Fruit fly (Drosophila melanogaster) whole organism, embryonic: Measurements from ENCODE around the gene alpha-Spec.

ENCODE experiments used
- Atf3 ChIP-seq: fragments of 200-800 bp; sonication (Bioruptor generic); optimal IDR thresholded peaks from 3 replicates; lab custom pipeline; 2016; ENCODE audit warnings: missing biosample characterization, missing genetic modification characterization
- Bgb ChIP-seq: fragments of 200-800 bp; sonication (Bioruptor generic); IDR thresholded peaks from 2 replicates; pipeline ENCODE4 v1.3.6; 2022; ENCODE audit warnings: missing biosample characterization, missing genetic modification characterization; ENCODE audit not compliant: partially characterized antibody
- Blimp-1 ChIP-seq: fragments of 200-800 bp; sonication (Bioruptor generic); optimal IDR thresholded peaks from 3 replicates; lab custom pipeline; 2018; ENCODE audit warnings: missing biosample characterization, missing genetic modification characterization, mild to moderate bottlenecking, moderate library complexity, missing genetic modification reagents
- C15 ChIP-seq: fragments of 200-800 bp; sonication (Bioruptor generic); IDR thresholded peaks from 3 replicates; pipeline ENCODE4 v1.3.6; 2022; ENCODE audit warnings: missing biosample characterization, missing genetic modification characterization
- CG11085 ChIP-seq: fragments of 200-800 bp; sonication (Bioruptor generic); IDR thresholded peaks from 2 replicates; pipeline ENCODE4 v1.3.6; 2022; ENCODE audit warnings: missing biosample characterization, missing genetic modification characterization
- CG12219 ChIP-seq: fragments of 200-800 bp; sonication (Bioruptor generic); optimal IDR thresholded peaks from 3 replicates; lab custom pipeline; 2018; ENCODE audit warnings: missing biosample characterization, mild to moderate bottlenecking, missing genetic modification characterization
- CG12744 ChIP-seq: fragments of 200-800 bp; sonication (Bioruptor generic); optimal IDR thresholded peaks from 2 replicates; lab custom pipeline; 2016; ENCODE audit warnings: missing biosample characterization, missing genetic modification characterization
- CG13894 ChIP-seq: fragments of 200-800 bp; sonication (Bioruptor generic); optimal IDR thresholded peaks from 3 replicates; lab custom pipeline; 2018; ENCODE audit warnings: missing biosample characterization, mild to moderate bottlenecking, missing genetic modification characterization, moderate library complexity
- CG1647 ChIP-seq: fragments of 200-800 bp; sonication (Bioruptor generic); optimal IDR thresholded peaks from 3 replicates; lab custom pipeline; 2016; ENCODE audit warnings: missing biosample characterization, missing genetic modification characterization
- CG1832 ChIP-seq: fragments of 200-800 bp; sonication (Bioruptor generic); optimal IDR thresholded peaks from 2 replicates; lab custom pipeline; 2017; ENCODE audit warnings: missing biosample characterization, mild to moderate bottlenecking, missing genetic modification characterization, inconsistent platforms
- CG2202 ChIP-seq: fragments of 200-800 bp; sonication (Bioruptor generic); optimal IDR thresholded peaks from 2 replicates; lab custom pipeline; 2018; ENCODE audit warnings: missing biosample characterization, mild to moderate bottlenecking, missing genetic modification characterization
- CG31224 ChIP-seq: fragments of 200-800 bp; sonication (Bioruptor generic); IDR thresholded peaks from 2 replicates; pipeline ENCODE4 v1.3.6; 2022; ENCODE audit warnings: missing biosample characterization, missing genetic modification characterization
- CG3838 ChIP-seq: fragments of 200-800 bp; sonication (Bioruptor generic); optimal IDR thresholded peaks from 3 replicates; lab custom pipeline; 2016; ENCODE audit warnings: missing biosample characterization, missing genetic modification characterization
- CG4404 ChIP-seq: fragments of 200-800 bp; sonication (Bioruptor generic); IDR thresholded peaks from 2 replicates; pipeline ENCODE4 v1.3.6; 2022; ENCODE audit warnings: missing biosample characterization, missing genetic modification characterization
- CG4730 ChIP-seq: fragments of 200-800 bp; sonication (Bioruptor generic); IDR thresholded peaks from 2 replicates; pipeline ENCODE4 v1.3.6; 2022; ENCODE audit warnings: missing biosample characterization, missing genetic modification characterization
- CG6272 ChIP-seq: fragments of 200-800 bp; sonication (Bioruptor generic); IDR thresholded peaks from 2 replicates; pipeline ENCODE4 v1.3.6; 2022; ENCODE audit warnings: missing biosample characterization, missing genetic modification characterization
- CG6791 ChIP-seq: fragments of 200-800 bp; sonication (Bioruptor generic); IDR thresholded peaks from 3 replicates; pipeline ENCODE4 v1.3.6; 2022; ENCODE audit warnings: missing biosample characterization, missing genetic modification characterization; ENCODE audit not compliant: partially characterized antibody
- CG9437 ChIP-seq: fragments of 200-800 bp; sonication (Bioruptor generic); optimal IDR thresholded peaks from 2 replicates; lab custom pipeline; 2018; ENCODE audit warnings: missing biosample characterization, mild to moderate bottlenecking, missing genetic modification characterization
- CrebB ChIP-seq: fragments of 200-800 bp; sonication (Bioruptor generic); optimal IDR thresholded peaks from 3 replicates; lab custom pipeline; 2018; ENCODE audit warnings: missing biosample characterization, mild to moderate bottlenecking, missing genetic modification characterization
- Dip2 ChIP-seq: fragments of 200-800 bp; sonication (Bioruptor generic); IDR thresholded peaks from 2 replicates; pipeline ENCODE4 v1.3.6; 2022; ENCODE audit warnings: missing biosample characterization, missing genetic modification characterization
- Doc2 ChIP-seq: fragments of 200-800 bp; sonication (Bioruptor generic); IDR thresholded peaks from 2 replicates; pipeline ENCODE4 v1.3.6; 2022; ENCODE audit warnings: missing biosample characterization, missing genetic modification characterization
- E2f1 ChIP-seq: fragments of 200-800 bp; sonication (Bioruptor generic); IDR thresholded peaks from 2 replicates; pipeline ENCODE4 v1.3.6; 2022; ENCODE audit warnings: missing biosample characterization, missing genetic modification characterization
- HLH3B ChIP-seq: fragments of 200-800 bp; sonication (Bioruptor generic); IDR thresholded peaks from 2 replicates; pipeline ENCODE4 v1.3.6; 2022; ENCODE audit warnings: missing biosample characterization, missing genetic modification characterization
- HLH54F ChIP-seq: fragments of 200-800 bp; sonication (Bioruptor generic); optimal IDR thresholded peaks from 3 replicates; lab custom pipeline; 2016; ENCODE audit warnings: missing biosample characterization, missing genetic modification characterization
- Mad ChIP-seq: fragments of 200-800 bp; sonication (Bioruptor generic); optimal IDR thresholded peaks from 2 replicates; lab custom pipeline; 2016; ENCODE audit warnings: missing biosample characterization, missing genetic modification characterization
- Max ChIP-seq: fragments of 200-800 bp; sonication (Bioruptor generic); optimal IDR thresholded peaks from 2 replicates; lab custom pipeline; 2016; ENCODE audit warnings: missing biosample characterization, mild to moderate bottlenecking, missing genetic modification characterization
- Mrtf ChIP-seq: fragments of 200-800 bp; sonication (Bioruptor generic); IDR thresholded peaks from 3 replicates; pipeline ENCODE4 v1.3.6; 2022; ENCODE audit warnings: missing biosample characterization, missing genetic modification characterization
- YL-1 ChIP-seq: fragments of 200-800 bp; sonication (Bioruptor generic); optimal IDR thresholded peaks from 3 replicates; lab custom pipeline; 2017; ENCODE audit warnings: missing biosample characterization, mild to moderate bottlenecking, missing genetic modification characterization
- abd-A ChIP-seq: fragments of 200-800 bp; sonication (Bioruptor generic); optimal IDR thresholded peaks from 3 replicates; lab custom pipeline; 2019; ENCODE audit warnings: missing biosample characterization, mild to moderate bottlenecking, missing genetic modification characterization, moderate library complexity
- btn ChIP-seq: fragments of 200-800 bp; sonication (Bioruptor generic); optimal IDR thresholded peaks from 2 replicates; lab custom pipeline; 2016; ENCODE audit warnings: missing biosample characterization, missing genetic modification characterization
- cwo ChIP-seq: fragments of 200-800 bp; sonication (Bioruptor generic); optimal IDR thresholded peaks from 3 replicates; lab custom pipeline; 2017; ENCODE audit warnings: missing biosample characterization, missing genetic modification characterization, mild to moderate bottlenecking, moderate library complexity, missing genetic modification reagents
- dimm ChIP-seq: fragments of 200-800 bp; sonication (Bioruptor generic); IDR thresholded peaks from 2 replicates; pipeline ENCODE4 v1.3.6; 2022; ENCODE audit warnings: missing biosample characterization, missing genetic modification characterization
- dm ChIP-seq: fragments of 200-800 bp; sonication (Bioruptor generic); optimal IDR thresholded peaks from 3 replicates; lab custom pipeline; 2016; ENCODE audit warnings: missing biosample characterization, missing genetic modification characterization
- ftz-f1 ChIP-seq: fragments of 200-800 bp; sonication (Bioruptor generic); optimal IDR thresholded peaks from 2 replicates; lab custom pipeline; 2016; ENCODE audit warnings: missing biosample characterization, missing genetic modification characterization
- gsb-n ChIP-seq: fragments of 200-800 bp; sonication (Bioruptor generic); optimal IDR thresholded peaks from 3 replicates; lab custom pipeline; 2018; ENCODE audit warnings: missing biosample characterization, mild to moderate bottlenecking, missing genetic modification characterization
- her ChIP-seq: fragments of 200-800 bp; sonication (Bioruptor generic); optimal IDR thresholded peaks from 2 replicates; lab custom pipeline; 2016; ENCODE audit warnings: missing biosample characterization, missing genetic modification characterization
- kah ChIP-seq: fragments of 200-800 bp; sonication (Bioruptor generic); optimal IDR thresholded peaks from 2 replicates; lab custom pipeline; 2018; ENCODE audit warnings: missing biosample characterization, mild to moderate bottlenecking, missing genetic modification characterization
- odd ChIP-seq: fragments of 200-800 bp; sonication (Bioruptor generic); optimal IDR thresholded peaks from 2 replicates; lab custom pipeline; 2017; ENCODE audit warnings: missing biosample characterization, mild to moderate bottlenecking, missing genetic modification characterization
- rib ChIP-seq: fragments of 200-800 bp; sonication (Bioruptor generic); IDR thresholded peaks from 2 replicates; pipeline ENCODE4 v1.3.6; 2022; ENCODE audit warnings: missing biosample characterization, missing genetic modification characterization
- row ChIP-seq: fragments of 200-800 bp; sonication (Bioruptor generic); IDR thresholded peaks from 3 replicates; pipeline ENCODE4 v1.3.6; 2022; ENCODE audit warnings: missing biosample characterization, missing genetic modification characterization
- scrt ChIP-seq: fragments of 200-800 bp; sonication (Bioruptor generic); optimal IDR thresholded peaks from 2 replicates; lab custom pipeline; 2018; ENCODE audit warnings: missing biosample characterization, mild to moderate bottlenecking, missing genetic modification characterization, moderate library complexity
- sd ChIP-seq: fragments of 200-800 bp; sonication (Bioruptor generic); optimal IDR thresholded peaks from 3 replicates; lab custom pipeline; 2018; ENCODE audit warnings: missing biosample characterization, mild to moderate bottlenecking, missing genetic modification characterization, moderate library complexity
- sens ChIP-seq: fragments of 200-800 bp; sonication (Bioruptor generic); peaks from one replicate; lab custom pipeline; 2016; ENCODE audit warnings: missing biosample characterization, missing genetic modification characterization
- sim ChIP-seq: fragments of 200-800 bp; sonication (Bioruptor generic); IDR thresholded peaks from 2 replicates; pipeline ENCODE4 v1.3.6; 2022; ENCODE audit warnings: missing biosample characterization, missing genetic modification characterization
- slou ChIP-seq: fragments of 200-800 bp; sonication (Bioruptor generic); optimal IDR thresholded peaks from 3 replicates; lab custom pipeline; 2016; ENCODE audit warnings: missing biosample characterization, missing genetic modification characterization
- so ChIP-seq: fragments of 200-800 bp; sonication (Bioruptor generic); IDR thresholded peaks from 3 replicates; pipeline ENCODE4 v1.3.6; 2022; ENCODE audit warnings: missing biosample characterization, missing genetic modification characterization
- sr ChIP-seq: fragments of 200-800 bp; sonication (Bioruptor generic); IDR thresholded peaks from 3 replicates; pipeline ENCODE4 v1.3.6; 2022; ENCODE audit warnings: missing biosample characterization, missing genetic modification characterization
- stc ChIP-seq: fragments of 200-800 bp; sonication (Bioruptor generic); IDR thresholded peaks from 2 replicates; pipeline ENCODE4 v1.3.6; 2022; ENCODE audit warnings: missing biosample characterization, missing genetic modification characterization
- tio ChIP-seq: fragments of 200-800 bp; sonication (Bioruptor generic); optimal IDR thresholded peaks from 2 replicates; lab custom pipeline; 2017; ENCODE audit warnings: missing biosample characterization, missing genetic modification characterization, inconsistent platforms
- zen2 ChIP-seq: fragments of 200-800 bp; sonication (Bioruptor generic); IDR thresholded peaks from 3 replicates; pipeline ENCODE4 v1.3.6; 2022; ENCODE audit warnings: missing biosample characterization, missing genetic modification characterization; ENCODE audit not compliant: partially characterized antibody

The alpha-Spec gene

dm6 chr3L:1746338-1747199 is 48.6 kb downstream of the alpha-Spec start, which contains the start of gene CG13921 (continued):
- TF ChIP-seq Max (GFP tag; lab: Kevin White, UChicago) (peak; percentile 99), CrebB (peak; percentile 97), sr (GFP tag; lab: Robert Waterston, UW) (peak; percentile 95), ftz-f1 (GFP tag; lab: Kevin White, UChicago) (no peak), so (peak; percentile 99), Mad (GFP tag; lab: Kevin White, UChicago) (peak; percentile 99), Mrtf (GFP tag; lab: Robert Waterston, UW) (peak; percentile 98), HLH54F (GFP tag; lab: Kevin White, UChicago) (peak; percentile 98), rib (GFP tag; lab: Robert Waterston, UW) (peak; percentile 97), CG6272 (peak; percentile 99), CG2202 (tag; lab: Kevin White, UChicago) (peak; percentile 98), scrt (GFP tag; lab: Kevin White, UChicago) (peak; percentile 96), slou (GFP tag; lab: Kevin White, UChicago) (peak; percentile 98), sd (tag; lab: Kevin White, UChicago) (peak; percentile 91), CG6791 (GFP tag; lab: Robert Waterston, UW) (no peak), Doc2 (GFP tag; lab: Robert Waterston, UW) (peak; percentile 95), CG4404 (GFP tag; lab: Robert Waterston, UW) (peak; percentile 99), CG11085 (GFP tag; lab: Robert Waterston, UW) (peak; percentile 98), Dip2 (GFP tag; lab: Robert Waterston, UW) (peak; percentile 79), sens (peak; percentile 100), abd-A (tag; lab: Kevin White, UChicago) (peak; percentile 69), C15 (GFP tag; lab: Robert Waterston, UW) (peak; percentile 98), CG13894 (tag; lab: Kevin White, UChicago) (peak; percentile 92), HLH3B (GFP tag; lab: Robert Waterston, UW) (peak; percentile 99), dm (GFP tag; lab: Kevin White, UChicago) (peak; percentile 97), btn (GFP tag; lab: Kevin White, UChicago) (peak; percentile 99), E2f1 (GFP tag; lab: Robert Waterston, UW) (peak; percentile 99), YL-1 (GFP tag; lab: Kevin White, UChicago) (peak; percentile 96), stc (peak; percentile 99), gsb-n (tag; lab: Kevin White, UChicago) (peak; percentile 99), Atf3 (peak; percentile 98), CG4730 (peak; percentile 99), CG12744 (GFP tag; lab: Kevin White, UChicago) (peak; percentile 99), her (peak; percentile 97), CG1647 (peak; percentile 99), CG12219 (GFP tag; lab: Kevin White, UChicago) (peak; percentile 98), Bgb (no peak), kah (peak; percentile 95), CG1832 (no peak), dimm (peak; percentile 97), CG9437 (GFP tag; lab: Kevin White, UChicago) (peak; percentile 92), row (GFP tag; lab: Robert Waterston, UW) (peak; percentile 99), odd (GFP tag; lab: Kevin White, UChicago) (peak; percentile 97), CG3838 (peak; percentile 96), tio (GFP tag; lab: Kevin White, UChicago) (peak; percentile 98), cwo (GFP tag; lab: Kevin White, UChicago) (peak; percentile 95), CG31224 (GFP tag; lab: Robert Waterston, UW) (peak; percentile 96), zen2 (no peak), Blimp-1 (GFP tag; lab: Kevin White, UChicago) (peak; percentile 98), sim (GFP tag; lab: Robert Waterston, UW) (peak; percentile 99)
